Worm (Caenorhabditis elegans): Measurements from ENCODE around the gene C54E10.3.

ce11 chrV:18827374-18827773 lies 16.6 kb downstream of the C54E10.3 start:
- TF ChIP-seq pha-4 (tag; optimal IDR thresholded peaks at IDR 0.05) (no peak), npax-4 (tag; optimal IDR thresholded peaks at IDR 0.05) (no peak), ceh-2 (tag; optimal IDR thresholded peaks at IDR 0.05) (no peak), hlh-6 (tag; optimal IDR thresholded peaks at IDR 0.05) (no peak), fkh-10 (GFP tag; optimal IDR thresholded peaks at IDR 0.05) (no peak), pqm-1 (tag; optimal IDR thresholded peaks at IDR 0.05) (no peak), C38D4.7 (GFP tag; optimal IDR thresholded peaks at IDR 0.05) (no peak), pat-9 (tag; optimal IDR thresholded peaks at IDR 0.05) (no peak), tbx-2 (tag; optimal IDR thresholded peaks at IDR 0.05) (no peak), ceh-34 (tag; optimal IDR thresholded peaks at IDR 0.05) (no peak), elt-2 (tag; optimal IDR thresholded peaks at IDR 0.05) (no peak)

Measured in whole organism, late embryonic.